Worm (Caenorhabditis elegans) whole organism, midembryonic: Measurements from ENCODE around the gene C45B2.2.

Source experiments
- flt-1 ChIP-seq: fragments of 200-800 bp; sonication (Bioruptor generic); IDR thresholded peaks from 2 replicates; pipeline ENCODE4 v1.3.6; 2022; ENCODE audit warnings: missing genetic modification characterization, missing compliant biosample characterization
- klf-2 ChIP-seq: fragments of 200-800 bp; sonication (Bioruptor generic); conservative IDR thresholded peaks from 2 replicates; pipeline ENCODE4 v1.3.6; 2022; ENCODE audit warnings: missing genetic modification reagents, missing genetic modification characterization, missing compliant biosample characterization
- med-1 ChIP-seq: sonication (generic microtip); optimal IDR thresholded peaks from 2 replicates; lab custom pipeline; 2017; ENCODE audit warnings: missing genetic modification characterization, mild to moderate bottlenecking, missing compliant biosample characterization, antibody characterized with exemption, missing genetic modification reagents; ENCODE audit not compliant: insufficient read depth
- ref-1 ChIP-seq: fragments of 200-800 bp; sonication (Bioruptor generic); conservative IDR thresholded peaks from 2 replicates; pipeline ENCODE4 v1.3.6; 2022; ENCODE audit warnings: missing genetic modification reagents, missing genetic modification characterization, missing compliant biosample characterization

DNA sequence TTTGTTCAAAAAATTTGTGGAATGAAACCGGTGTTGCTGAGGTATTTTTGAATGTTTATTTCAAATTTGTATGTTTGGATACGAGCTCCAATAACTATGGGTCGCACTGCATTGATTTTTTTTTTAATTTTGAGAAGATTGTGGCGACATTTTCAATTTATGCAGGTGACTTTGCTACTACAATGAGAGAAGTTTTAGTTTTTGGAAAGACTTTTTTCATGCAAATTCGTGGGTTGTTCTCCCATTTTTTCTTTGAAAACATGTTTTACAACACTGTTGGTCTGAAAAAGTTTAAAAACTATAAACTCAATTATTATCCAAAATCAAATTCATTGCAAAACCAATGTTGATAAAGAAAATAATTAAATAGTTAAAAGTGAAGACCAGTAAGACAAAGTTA lies 4.2 kb downstream of the C45B2.2 start:
- TF ChIP-seq klf-2 (GFP tag; lab: Robert Waterston, UW): no peak
- TF ChIP-seq med-1: no peak
- TF ChIP-seq ref-1 (GFP tag; lab: Robert Waterston, UW): no peak
- TF ChIP-seq flt-1: no peak
